Fruit fly (Drosophila melanogaster) whole organism, embryonic: ENCODE results near the gene Nin.

Experiments
- Asciz ChIP-seq: fragments of 200-800 bp; sonication (Bioruptor generic); optimal IDR thresholded peaks from 2 replicates; lab custom pipeline; 2017; ENCODE audit warnings: missing biosample characterization, mild to moderate bottlenecking, missing genetic modification characterization, missing genetic modification reagents
- Atf-2 ChIP-seq: fragments of 200-800 bp; sonication (Bioruptor generic); optimal IDR thresholded peaks from 2 replicates; lab custom pipeline; 2016; ENCODE audit warnings: missing biosample characterization, missing genetic modification characterization
- Blimp-1 ChIP-seq: fragments of 200-800 bp; sonication (Bioruptor generic); optimal IDR thresholded peaks from 3 replicates; lab custom pipeline; 2018; ENCODE audit warnings: missing biosample characterization, missing genetic modification characterization, mild to moderate bottlenecking, moderate library complexity, missing genetic modification reagents
- CG10147 ChIP-seq: fragments of 200-800 bp; sonication (Bioruptor generic); optimal IDR thresholded peaks from 2 replicates; lab custom pipeline; 2019; ENCODE audit warnings: missing biosample characterization, mild to moderate bottlenecking, missing genetic modification characterization, moderate library complexity
- CG10321 ChIP-seq: fragments of 200-800 bp; sonication (Bioruptor generic); IDR thresholded peaks from 2 replicates; pipeline ENCODE4 v1.3.6; 2022; ENCODE audit warnings: missing biosample characterization, missing genetic modification characterization
- CG10462 ChIP-seq: fragments of 200-800 bp; sonication (Bioruptor generic); optimal IDR thresholded peaks from 2 replicates; lab custom pipeline; 2016; ENCODE audit warnings: missing biosample characterization, missing genetic modification characterization
- CG11696 ChIP-seq: fragments of 200-800 bp; sonication (Bioruptor generic); IDR thresholded peaks from 2 replicates; pipeline ENCODE4 v1.3.6; 2022; ENCODE audit warnings: missing biosample characterization, missing genetic modification characterization
- CG12104 ChIP-seq: fragments of 200-800 bp; sonication (Bioruptor generic); optimal IDR thresholded peaks from 3 replicates; lab custom pipeline; 2016; ENCODE audit warnings: missing biosample characterization, missing genetic modification characterization
- CG12155 ChIP-seq: fragments of 200-800 bp; sonication (Bioruptor generic); optimal IDR thresholded peaks from 3 replicates; lab custom pipeline; 2016; ENCODE audit warnings: missing biosample characterization, missing genetic modification characterization
- CG13424 ChIP-seq: fragments of 200-800 bp; sonication (Bioruptor generic); optimal IDR thresholded peaks from 2 replicates; lab custom pipeline; 2019; ENCODE audit warnings: missing biosample characterization, mild to moderate bottlenecking, missing genetic modification characterization, moderate library complexity
- CG14441 ChIP-seq: fragments of 200-800 bp; sonication (Bioruptor generic); IDR thresholded peaks from 2 replicates; pipeline ENCODE4 v1.3.6; 2022; ENCODE audit warnings: missing biosample characterization, missing genetic modification characterization
- CG15073 ChIP-seq: fragments of 200-800 bp; sonication (Bioruptor generic); optimal IDR thresholded peaks from 2 replicates; lab custom pipeline; 2016; ENCODE audit warnings: missing biosample characterization, missing genetic modification characterization
- CG1529 ChIP-seq: fragments of 200-800 bp; sonication (Bioruptor generic); optimal IDR thresholded peaks from 3 replicates; lab custom pipeline; 2018; ENCODE audit warnings: missing biosample characterization, missing genetic modification characterization
- CG18011 ChIP-seq: fragments of 200-800 bp; sonication (Bioruptor generic); optimal IDR thresholded peaks from 2 replicates; lab custom pipeline; 2017; ENCODE audit warnings: missing biosample characterization, missing genetic modification characterization, mild to moderate bottlenecking, moderate library complexity, missing genotype
- CG2120 ChIP-seq: fragments of 200-800 bp; sonication (Bioruptor generic); optimal IDR thresholded peaks from 3 replicates; lab custom pipeline; 2016; ENCODE audit warnings: missing biosample characterization, missing genetic modification characterization
- CG31441 ChIP-seq: fragments of 200-800 bp; sonication (Bioruptor generic); IDR thresholded peaks from 2 replicates; pipeline ENCODE4 v1.3.6; 2022; ENCODE audit warnings: missing biosample characterization, missing genetic modification characterization
- CG32772 ChIP-seq: fragments of 200-800 bp; sonication (Bioruptor generic); IDR thresholded peaks from 2 replicates; pipeline ENCODE4 v1.3.6; 2022; ENCODE audit warnings: missing biosample characterization, missing genetic modification characterization
- CG3726 ChIP-seq: fragments of 200-800 bp; sonication (Bioruptor generic); IDR thresholded peaks from 3 replicates; pipeline ENCODE4, ENCODE4 v1.3.6; 2022; ENCODE audit warnings: missing biosample characterization, missing genetic modification characterization
- CG5245 ChIP-seq: fragments of 200-800 bp; sonication (Bioruptor generic); optimal IDR thresholded peaks from 3 replicates; lab custom pipeline; 2016; ENCODE audit warnings: missing biosample characterization, missing genetic modification characterization
- CHES-1-like ChIP-seq: fragments of 200-800 bp; sonication (Bioruptor generic); optimal IDR thresholded peaks from 2 replicates; lab custom pipeline; 2016; ENCODE audit warnings: missing biosample characterization, missing genetic modification characterization
- D19B ChIP-seq: fragments of 200-800 bp; sonication (Bioruptor generic); optimal IDR thresholded peaks from 2 replicates; lab custom pipeline; 2017; ENCODE audit warnings: missing biosample characterization, mild to moderate bottlenecking, missing genetic modification characterization
- Dbx ChIP-seq: fragments of 200-800 bp; sonication (Bioruptor generic); IDR thresholded peaks from 3 replicates; pipeline ENCODE4 v1.3.6; 2022; ENCODE audit warnings: missing biosample characterization, missing genetic modification characterization
- Dfd ChIP-seq, 2 experiments: fragments of >200 bp; optimal IDR thresholded peaks; 2 replicates each; lab custom pipeline; 2017; ENCODE audit warnings: missing biosample characterization in 2 of 2, missing genetic modification characterization in 2 of 2
- Doc2 ChIP-seq: fragments of 200-800 bp; sonication (Bioruptor generic); IDR thresholded peaks from 2 replicates; pipeline ENCODE4 v1.3.6; 2022; ENCODE audit warnings: missing biosample characterization, missing genetic modification characterization
- HHEX ChIP-seq: fragments of 200-800 bp; sonication (Bioruptor generic); optimal IDR thresholded peaks from 3 replicates; lab custom pipeline; 2017; ENCODE audit warnings: missing biosample characterization, mild to moderate bottlenecking, missing genetic modification characterization, missing genetic modification reagents
- HLH4C ChIP-seq: fragments of 200-800 bp; sonication (Bioruptor generic); IDR thresholded peaks from 3 replicates; pipeline ENCODE4 v1.3.6; 2022; ENCODE audit warnings: missing biosample characterization, missing genetic modification characterization; ENCODE audit not compliant: partially characterized antibody
- Hmx ChIP-seq: fragments of 200-800 bp; sonication (Bioruptor generic); optimal IDR thresholded peaks from 2 replicates; lab custom pipeline; 2016; ENCODE audit warnings: missing biosample characterization, missing genetic modification characterization
- NC2α ChIP-seq: fragments of 200-800 bp; sonication (Bioruptor generic); optimal IDR thresholded peaks from 2 replicates; lab custom pipeline; 2016; ENCODE audit warnings: missing biosample characterization, missing genetic modification characterization
- Opbp ChIP-seq: fragments of 200-800 bp; sonication (Bioruptor generic); IDR thresholded peaks from 3 replicates; pipeline ENCODE4 v1.3.6; 2022; ENCODE audit warnings: missing biosample characterization, missing genetic modification characterization; ENCODE audit not compliant: partially characterized antibody
- Pdp1 ChIP-seq, 2 experiments: fragments of 200-800 bp; sonication (Bioruptor generic); optimal IDR thresholded peaks; 3 replicates each; lab custom pipeline; 2016; ENCODE audit warnings: missing biosample characterization in 2 of 2, missing genetic modification characterization in 2 of 2, mild to moderate bottlenecking in 1 of 2, moderate library complexity in 1 of 2
- Xrp1 ChIP-seq: fragments of 200-800 bp; sonication (Bioruptor generic); IDR thresholded peaks from 2 replicates; pipeline ENCODE4 v1.3.6; 2022; ENCODE audit warnings: missing biosample characterization, missing genetic modification characterization
- bbx ChIP-seq: fragments of 200-800 bp; sonication (Bioruptor generic); IDR thresholded peaks from 2 replicates; pipeline ENCODE4 v1.3.6; 2022; ENCODE audit warnings: missing biosample characterization, missing genetic modification characterization; ENCODE audit not compliant: partially characterized antibody
- bigmax ChIP-seq: fragments of 200-800 bp; sonication (Bioruptor generic); optimal IDR thresholded peaks from 2 replicates; lab custom pipeline; 2018; ENCODE audit warnings: missing biosample characterization, mild to moderate bottlenecking, missing genetic modification characterization
- br ChIP-seq: fragments of >200 bp; optimal IDR thresholded peaks from 2 replicates; lab custom pipeline; 2017
- cad ChIP-seq: fragments of >200 bp; optimal IDR thresholded peaks from 2 replicates; lab custom pipeline; 2017; ENCODE audit warnings: missing biosample characterization, missing genetic modification characterization
- fu2 ChIP-seq: fragments of 200-800 bp; sonication (Bioruptor generic); optimal IDR thresholded peaks from 2 replicates; lab custom pipeline; 2016; ENCODE audit warnings: missing biosample characterization, missing genetic modification characterization
- her ChIP-seq: fragments of 200-800 bp; sonication (Bioruptor generic); optimal IDR thresholded peaks from 2 replicates; lab custom pipeline; 2016; ENCODE audit warnings: missing biosample characterization, missing genetic modification characterization
- inv ChIP-seq: fragments of 200-800 bp; sonication (Bioruptor generic); IDR thresholded peaks from 2 replicates; pipeline ENCODE4 v1.3.6; 2022; ENCODE audit warnings: missing biosample characterization, missing genetic modification characterization; ENCODE audit not compliant: partially characterized antibody
- kah ChIP-seq: fragments of 200-800 bp; sonication (Bioruptor generic); optimal IDR thresholded peaks from 2 replicates; lab custom pipeline; 2018; ENCODE audit warnings: missing biosample characterization, mild to moderate bottlenecking, missing genetic modification characterization
- kni ChIP-seq: fragments of 200-800 bp; sonication (Bioruptor generic); optimal IDR thresholded peaks from 3 replicates; lab custom pipeline; 2017; ENCODE audit warnings: mild to moderate bottlenecking, missing biosample characterization, missing genetic modification reagents, missing genetic modification characterization
- odd ChIP-seq: fragments of 200-800 bp; sonication (Bioruptor generic); optimal IDR thresholded peaks from 2 replicates; lab custom pipeline; 2017; ENCODE audit warnings: missing biosample characterization, mild to moderate bottlenecking, missing genetic modification characterization
- pb ChIP-seq: fragments of 200-800 bp; sonication (Bioruptor generic); optimal IDR thresholded peaks from 3 replicates; lab custom pipeline; 2016; ENCODE audit warnings: missing biosample characterization, missing genetic modification characterization
- salm ChIP-seq: fragments of 200-800 bp; sonication (Bioruptor generic); optimal IDR thresholded peaks from 2 replicates; lab custom pipeline; 2018; ENCODE audit warnings: missing biosample characterization, mild to moderate bottlenecking, missing genetic modification characterization
- sens-2 ChIP-seq: fragments of 200-800 bp; sonication (Bioruptor generic); IDR thresholded peaks from 2 replicates; pipeline ENCODE4 v1.3.6; 2022; ENCODE audit warnings: missing biosample characterization, missing genetic modification characterization
- so ChIP-seq: fragments of 200-800 bp; sonication (Bioruptor generic); IDR thresholded peaks from 3 replicates; pipeline ENCODE4 v1.3.6; 2022; ENCODE audit warnings: missing biosample characterization, missing genetic modification characterization
- sug ChIP-seq: fragments of 200-800 bp; optimal IDR thresholded peaks from 2 replicates; lab custom pipeline; 2019; ENCODE audit warnings: missing biosample characterization, mild to moderate bottlenecking, missing genetic modification characterization, moderate library complexity
- tap ChIP-seq: fragments of 200-800 bp; optimal IDR thresholded peaks from 3 replicates; lab custom pipeline; 2019; ENCODE audit warnings: missing biosample characterization, mild to moderate bottlenecking, missing genetic modification characterization, moderate library complexity
- tgo ChIP-seq: fragments of 200-800 bp; sonication (Bioruptor generic); IDR thresholded peaks from 3 replicates; pipeline ENCODE4 v1.3.6; 2022; ENCODE audit warnings: missing biosample characterization, missing genetic modification characterization
- tna ChIP-seq: fragments of 200-800 bp; sonication (Bioruptor generic); IDR thresholded peaks from 2 replicates; pipeline ENCODE4 v1.3.6; 2022; ENCODE audit warnings: missing biosample characterization, missing genetic modification characterization; ENCODE audit not compliant: partially characterized antibody
- zfh2 ChIP-seq: fragments of 200-800 bp; sonication (Bioruptor generic); optimal IDR thresholded peaks from 2 replicates; lab custom pipeline; 2016; ENCODE audit warnings: missing biosample characterization, missing genetic modification characterization

Gene Nin

DNA sequence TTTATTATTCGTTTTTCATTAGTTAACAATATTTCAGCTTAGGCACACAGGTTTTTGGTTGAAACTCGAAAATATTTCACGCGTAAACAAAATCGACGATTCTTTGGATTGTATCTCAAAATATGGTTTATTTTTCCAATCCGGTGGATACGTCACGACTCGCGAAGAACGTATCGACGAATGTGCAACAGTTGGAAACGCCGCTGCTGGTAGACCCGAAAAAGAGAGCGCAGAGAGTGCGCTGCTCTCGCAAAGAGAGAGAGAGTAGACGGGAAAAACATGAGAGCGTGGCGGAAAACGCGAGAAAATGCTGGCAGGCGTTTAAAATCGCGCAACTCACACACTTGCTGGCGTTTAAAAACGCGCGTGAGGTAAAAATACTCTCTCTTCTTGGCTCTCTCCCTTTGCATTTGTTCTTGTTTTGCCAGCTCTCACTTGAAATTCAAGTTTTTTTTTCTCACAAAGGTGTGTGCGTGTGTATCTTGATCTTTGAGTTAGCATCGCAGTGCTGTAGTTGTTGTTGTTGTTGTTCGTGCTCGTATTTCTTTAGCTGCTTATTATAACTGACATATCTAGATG is 41.1 kb downstream of the Nin start (continued):
- TF ChIP-seq HLH4C (GFP tag; lab: Robert Waterston, UW) (0 out of 3 replicates have a peak, but pooled peaks have one; percentile 14), Asciz (GFP tag; lab: Kevin White, UChicago) (peak; percentile 33), cad (peak; percentile 11), tna (no peak), kni (GFP tag; lab: Kevin White, UChicago) (peak; percentile 88), br (lab: Kevin White, UChicago) (no peak), CG12104 (GFP tag; lab: Kevin White, UChicago) (no peak), CG32772 (GFP tag; lab: Robert Waterston, UW) (peak; percentile 32; the same call in 1 of the 2 replicates), Xrp1 (GFP tag; lab: Robert Waterston, UW) (peak; percentile 38; the same call in 1 of the 2 replicates), HHEX (GFP tag; lab: Kevin White, UChicago) (no peak), CG13424 (no peak), salm (tag; lab: Kevin White, UChicago) (no peak), CHES-1-like (GFP tag; lab: Kevin White, UChicago) (no peak), CG5245 (GFP tag; lab: Kevin White, UChicago) (no peak), CG3726 (GFP tag; lab: Robert Waterston, UW) (no peak), Dbx (GFP tag; lab: Robert Waterston, UW) (peak; percentile 18; the same call in 1 of the 3 replicates), Atf-2 (GFP tag; lab: Kevin White, UChicago) (no peak), CG2120 (GFP tag; lab: Kevin White, UChicago) (no peak), D19B (GFP tag; lab: Kevin White, UChicago) (no peak), CG31441 (GFP tag; lab: Robert Waterston, UW) (no peak), tgo (GFP tag; lab: Robert Waterston, UW) (no peak), NC2α (no peak), tap (tag; lab: Kevin White, UChicago) (peak; percentile 9), zfh2 (no peak), CG11696 (no peak; the same call in 1 of the 2 replicates), CG15073 (no peak), sug (tag; lab: Kevin White, UChicago) (no peak), Pdp1 (GFP tag; optimal IDR thresholded peaks at IDR 0.05; lab: Kevin White, UChicago) (peak in 1 of 2 experiments; percentile 18), Opbp (0 out of 3 replicates have a peak, but pooled peaks have one; percentile 33), Hmx (GFP tag; lab: Kevin White, UChicago) (no peak), CG12155 (GFP tag; lab: Kevin White, UChicago) (no peak), inv (no peak), CG18011 (GFP tag; lab: Kevin White, UChicago) (no peak), CG14441 (GFP tag; lab: Robert Waterston, UW) (no peak), Blimp-1 (GFP tag; lab: Kevin White, UChicago) (no peak), her (GFP tag; lab: Kevin White, UChicago) (no peak), CG10321 (GFP tag; lab: Robert Waterston, UW) (no peak), bigmax (no peak), CG10147 (GFP tag; lab: Kevin White, UChicago) (no peak), sens-2 (GFP tag; lab: Robert Waterston, UW) (no peak), pb (GFP tag; lab: Kevin White, UChicago) (no peak), odd (GFP tag; lab: Kevin White, UChicago) (peak; percentile 13), CG10462 (GFP tag; lab: Kevin White, UChicago) (no peak), bbx (peak; percentile 46; the same call in 1 of the 2 replicates), Dfd (GFP tag; optimal IDR thresholded peaks at IDR 0.05; lab: Kevin White, UChicago) (no peak), fu2 (no peak), CG1529 (GFP tag; lab: Kevin White, UChicago) (no peak), Doc2 (GFP tag; lab: Robert Waterston, UW) (no peak), so (GFP tag; lab: Robert Waterston, UW) (peak; percentile 58; the same call in 1 of the 3 replicates), kah (GFP tag; lab: Kevin White, UChicago) (peak; percentile 74)
